Worm (Caenorhabditis elegans): ENCODE data around the gene fbxb-41.
"Not testable (repeated sequence)": the region's sequence is repeated elsewhere in the genome, so short reads cannot be mapped to it uniquely, and the experiment has no call there.

fbxb-41 gene

DNA sequence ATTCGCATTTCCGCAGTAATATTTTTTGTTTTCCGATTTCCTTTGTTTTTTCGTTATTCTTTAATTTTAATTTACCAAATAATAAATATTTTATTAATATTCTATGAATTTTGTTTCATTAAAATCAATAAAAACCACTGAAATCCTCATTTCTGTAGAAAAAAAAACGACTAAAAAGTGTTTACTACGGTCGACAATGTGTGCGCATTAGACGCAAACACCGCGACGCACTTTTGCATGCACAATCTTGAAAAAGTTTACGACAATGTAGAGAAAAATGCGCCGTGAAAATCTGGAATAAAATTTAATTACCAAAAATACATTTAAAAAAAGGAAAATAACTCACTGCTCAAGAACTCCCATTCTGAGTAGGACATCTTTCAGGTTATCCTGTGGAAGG, 29.3 kb upstream of the fbxb-41 start:
- TF ChIP-seq lin-39 (tag; optimal IDR thresholded peaks at IDR 0.05) (no peak), elt-1 (tag; optimal IDR thresholded peaks at IDR 0.05) (no peak), ama-1 (optimal IDR thresholded peaks at IDR 0.05) (no peak), nhr-23 (tag; optimal IDR thresholded peaks at IDR 0.05) (no peak), lin-15B (tag; optimal IDR thresholded peaks at IDR 0.05) (no peak), nhr-77 (tag; optimal IDR thresholded peaks at IDR 0.05) (no peak), nhr-237 (tag; optimal IDR thresholded peaks at IDR 0.05) (no peak), mml-1 (tag; optimal IDR thresholded peaks at IDR 0.05) (no peak), sea-2 (GFP tag; optimal IDR thresholded peaks at IDR 0.05) (no peak), ztf-4 (tag; optimal IDR thresholded peaks at IDR 0.05) (no peak), nhr-43 (tag; optimal IDR thresholded peaks at IDR 0.05; ENCODE audit: poor library complexity, severe bottlenecking) (no peak), elt-2 (tag; optimal IDR thresholded peaks at IDR 0.05) (no peak), nhr-12 (tag; optimal IDR thresholded peaks at IDR 0.05) (no peak), ZK546.5 (tag; optimal IDR thresholded peaks at IDR 0.05) (no peak), skn-1 (tag; optimal IDR thresholded peaks at IDR 0.05) (no peak)

DNA sequence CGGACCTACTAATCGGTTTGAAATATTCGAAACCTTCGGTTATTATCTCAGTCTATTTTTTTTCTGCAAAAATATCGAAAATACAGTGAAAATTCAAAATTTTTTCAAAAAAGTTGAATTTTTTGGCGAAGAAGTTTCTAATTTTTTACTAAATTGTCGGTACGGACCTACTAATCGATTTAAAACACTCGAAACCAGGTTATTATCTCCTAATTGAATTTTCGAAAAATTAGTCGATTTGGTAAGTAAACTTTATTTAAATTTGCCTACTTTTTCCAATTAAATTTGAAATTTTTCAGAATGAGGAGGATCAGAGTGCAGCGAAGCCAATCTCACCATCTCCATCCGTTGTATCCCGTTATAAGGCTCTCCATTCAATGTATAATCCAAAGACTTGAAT, 28.7 kb upstream of the fbxb-41 start, which contains the start of gene K02E7.12:
Gene K02E7.12, plus strand, starts transcription at position 301 of the 400 bp plus-strand sequence.
- TF ChIP-seq R02D3.7 (tag; optimal IDR thresholded peaks at IDR 0.05) (no peak), ceh-9 (tag; optimal IDR thresholded peaks at IDR 0.05) (no peak), nhr-11 (tag; optimal IDR thresholded peaks at IDR 0.05) (no peak), ceh-28 (tag; optimal IDR thresholded peaks at IDR 0.05) (no peak), elt-3 (tag; optimal IDR thresholded peaks at IDR 0.05) (no peak)

DNA sequence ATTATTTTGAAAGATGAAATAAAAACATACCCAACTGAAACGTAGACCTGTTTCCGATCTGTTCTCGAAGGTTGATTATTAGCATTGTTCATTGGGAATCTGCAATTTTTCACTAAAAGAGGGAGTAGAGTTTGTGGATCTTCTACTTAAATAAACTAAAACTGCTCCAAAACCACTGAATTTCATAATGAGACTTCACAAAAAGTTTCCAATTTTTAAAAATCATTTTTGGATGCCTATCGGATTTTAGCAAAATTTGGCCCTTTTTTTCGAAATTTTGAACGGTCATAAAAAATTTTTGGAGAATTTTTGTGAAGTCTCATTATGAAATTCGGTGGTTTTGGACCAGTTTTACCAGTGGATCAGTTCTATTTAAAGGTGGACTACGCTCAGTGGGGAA, 24.8 kb upstream of the fbxb-41 start, which contains the start of gene K02E7.10:
Gene K02E7.10, minus strand, starts transcription at position 101 of the 400 bp plus-strand sequence.
- TF ChIP-seq lsy-12 (tag; optimal IDR thresholded peaks at IDR 0.05), result no peak
- no peak for TF ChIP-seq unc-39 (tag; optimal IDR thresholded peaks at IDR 0.05)
- no peak for TF ChIP-seq nhr-25 (tag; optimal IDR thresholded peaks at IDR 0.05)
- no peak for TF ChIP-seq ztf-4 (tag; optimal IDR thresholded peaks at IDR 0.05)
- TF ChIP-seq fos-1 (tag; optimal IDR thresholded peaks at IDR 0.05), result no peak
- no peak for TF ChIP-seq nhr-23 (tag; optimal IDR thresholded peaks at IDR 0.05)
- no peak for TF ChIP-seq nhr-28 (tag; optimal IDR thresholded peaks at IDR 0.05)
- TF ChIP-seq tbx-2 (tag; optimal IDR thresholded peaks at IDR 0.05), result no peak
- no peak for TF ChIP-seq elt-2 (tag; optimal IDR thresholded peaks at IDR 0.05)
- no peak for TF ChIP-seq ztf-11 (tag; optimal IDR thresholded peaks at IDR 0.05)
- TF ChIP-seq snpc-4 (tag; optimal IDR thresholded peaks at IDR 0.05), result no peak
- no peak for TF ChIP-seq R02D3.7 (tag; optimal IDR thresholded peaks at IDR 0.05)
- TF ChIP-seq ama-1 (optimal IDR thresholded peaks at IDR 0.05), result no peak
- TF ChIP-seq nhr-77 (tag; optimal IDR thresholded peaks at IDR 0.05), result no peak
- no peak for TF ChIP-seq daf-12 (tag; optimal IDR thresholded peaks at IDR 0.05)

DNA sequence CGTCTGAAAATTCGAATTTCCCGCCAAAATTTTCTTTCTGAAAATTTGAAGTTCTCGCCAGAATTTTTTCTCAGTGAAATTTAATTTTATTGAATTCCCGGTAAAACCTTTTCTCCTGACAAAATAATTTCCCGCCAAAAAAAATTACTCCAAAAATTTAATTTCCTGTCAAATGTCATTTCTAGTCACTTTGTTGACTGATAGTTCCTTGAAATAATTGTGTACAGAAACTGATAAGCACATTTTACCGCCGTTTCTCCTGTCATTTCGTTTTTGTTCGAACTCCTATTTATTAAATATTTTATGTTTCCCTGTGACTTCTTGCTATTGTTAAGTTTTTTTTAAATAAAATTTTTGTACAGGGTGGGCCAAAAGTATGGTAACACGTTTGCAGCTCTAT, 21.8 kb upstream of the fbxb-41 start:
- TF ChIP-seq nhr-76 (tag; optimal IDR thresholded peaks at IDR 0.05), result no peak
- TF ChIP-seq elt-2 (tag; optimal IDR thresholded peaks at IDR 0.05), result peak; percentile 52

DNA sequence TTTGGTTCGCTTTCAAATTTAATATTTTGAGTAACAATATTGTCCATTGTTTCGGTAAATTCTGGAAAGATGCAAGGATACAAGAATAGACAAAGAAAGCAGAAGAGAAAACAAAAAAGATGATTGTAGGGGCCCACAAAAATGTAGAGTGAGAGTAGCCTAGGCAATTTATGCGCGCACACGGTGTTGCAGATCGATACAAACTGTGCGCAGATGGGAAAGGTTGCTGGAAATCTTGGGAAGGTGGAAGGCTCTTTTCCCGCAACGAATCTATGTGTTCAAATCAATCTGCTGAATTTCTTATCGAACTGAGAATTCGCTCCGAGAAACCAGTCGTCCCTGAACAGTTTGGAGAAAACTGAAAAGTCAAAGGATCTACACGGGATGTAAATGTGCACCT, 18.6 kb upstream of the fbxb-41 start, which contains the start of gene btb-10:
Gene btb-10, minus strand, starts transcription at position 101 of the 400 bp plus-strand sequence.
- TF ChIP-seq nhr-25, mdl-1, ceh-16 (tag; optimal IDR thresholded peaks at IDR 0.05): not testable (repeated sequence)

DNA sequence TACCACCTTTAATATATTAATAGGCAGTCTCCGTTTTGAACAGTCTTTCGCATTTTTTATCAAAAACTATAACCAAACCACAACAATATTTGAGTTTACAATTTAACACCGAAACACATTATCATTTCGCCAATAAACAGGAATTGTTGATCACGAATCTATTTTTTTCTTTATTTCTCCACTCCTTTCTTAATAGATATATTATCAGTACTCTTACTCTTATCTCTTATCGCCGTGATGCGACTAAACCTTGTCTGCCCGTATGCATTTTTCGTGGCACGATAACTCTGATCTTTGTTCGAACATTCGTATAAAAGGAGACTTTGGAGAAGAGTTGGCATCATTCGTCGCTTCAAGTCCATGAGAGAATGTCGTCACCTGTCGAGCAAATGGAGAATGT, 14.7 kb upstream of the fbxb-41 start:
- TF ChIP-seq jun-1 (tag; optimal IDR thresholded peaks at IDR 0.05), result peak; percentile 44
- no peak for TF ChIP-seq lin-15B (tag; optimal IDR thresholded peaks at IDR 0.05)
- TF ChIP-seq ztf-11 (tag; optimal IDR thresholded peaks at IDR 0.05), result no peak
- TF ChIP-seq ceh-28 (tag; optimal IDR thresholded peaks at IDR 0.05), result no peak
- no peak for TF ChIP-seq ceh-9 (tag; optimal IDR thresholded peaks at IDR 0.05)
- peak; percentile 97 for TF ChIP-seq elt-2 (tag; optimal IDR thresholded peaks at IDR 0.05)
- no peak for TF ChIP-seq nhr-43 (tag; optimal IDR thresholded peaks at IDR 0.05; ENCODE audit: poor library complexity, severe bottlenecking)
- peak; percentile 46 for TF ChIP-seq pha-4 (tag; optimal IDR thresholded peaks at IDR 0.05)
- peak; percentile 85 for TF ChIP-seq pqm-1 (tag; optimal IDR thresholded peaks at IDR 0.05)
